Worm (Caenorhabditis elegans) whole organism, L4/young adult: ENCODE results near the gene oac-10.

Source experiments
- W03F9.2 ChIP-seq: fragments of 150-350 bp; optimal IDR thresholded peaks from 2 replicates; lab custom pipeline; 2014; ENCODE audit warnings: missing biosample characterization, missing genetic modification characterization
- dao-5 ChIP-seq: sonication (generic microtip); optimal IDR thresholded peaks from 2 replicates; lab custom pipeline; 2016; ENCODE audit warnings: missing genotype, missing genetic modification characterization, moderate library complexity, missing compliant biosample characterization
- him-1 ChIP-seq: sonication (generic microtip); optimal IDR thresholded peaks from 2 replicates; lab custom pipeline; 2016; ENCODE audit warnings: missing genotype, missing genetic modification reagents, missing genetic modification characterization, missing compliant biosample characterization

DNA sequence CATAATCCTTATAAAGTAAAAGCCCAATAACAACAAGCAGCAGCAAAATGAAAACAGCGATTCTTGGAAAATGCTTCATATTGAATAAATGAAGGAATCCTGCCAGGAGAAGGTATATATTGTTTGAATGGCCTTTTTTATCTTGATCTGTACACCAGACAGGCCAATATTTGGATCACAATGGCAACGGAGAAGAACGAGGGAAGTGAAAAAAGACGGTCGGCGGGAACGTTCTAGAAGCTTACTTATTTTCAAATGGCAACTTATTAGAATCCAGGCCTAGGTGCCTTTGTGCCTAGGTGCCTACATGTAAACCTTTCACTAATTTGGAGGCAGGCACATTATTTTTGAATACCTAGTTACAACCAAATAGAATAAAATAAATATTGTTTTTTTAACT, 41.9 kb upstream of the oac-10 start, which contains the start of gene F54D10.8:
- no peak for TF ChIP-seq him-1 (tag; lab: Kevin White, UChicago)
- no peak for TF ChIP-seq dao-5
- no peak for TF ChIP-seq W03F9.2
